Worm (Caenorhabditis elegans): ENCODE data around the gene rpl-36.A.

Gene rpl-36.A

DNA sequence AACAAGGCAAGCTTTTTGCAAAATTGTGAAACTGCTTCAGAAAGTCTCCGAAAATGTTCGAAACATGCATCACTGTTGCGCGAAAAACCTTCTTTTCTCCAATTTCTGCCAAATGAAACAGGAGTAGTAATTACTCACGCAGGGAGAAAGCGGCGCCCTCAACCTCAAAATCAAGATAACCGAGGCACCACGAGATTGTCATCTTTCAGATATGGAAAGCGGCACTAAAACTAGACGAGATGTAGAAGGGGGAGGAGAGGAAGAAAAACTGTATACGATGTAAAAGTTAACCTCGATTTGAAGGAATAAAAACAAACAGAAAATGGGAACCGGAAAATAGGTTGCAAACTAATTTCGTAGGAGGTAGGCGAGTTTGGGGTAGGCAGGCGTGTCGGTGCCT is 20.5 kb downstream of the rpl-36.A start:
- TF ChIP-seq flt-1 (GFP tag; IDR thresholded peaks at IDR 0.05) = no peak
- TF ChIP-seq ztf-29 (GFP tag; IDR thresholded peaks at IDR 0.05) = no peak
- TF ChIP-seq tab-1 (GFP tag; IDR thresholded peaks at IDR 0.05) = no peak
- TF ChIP-seq klf-2 (GFP tag; conservative IDR thresholded peaks at IDR 0.05) = no peak
- TF ChIP-seq med-1 (GFP tag; optimal IDR thresholded peaks at IDR 0.05; ENCODE audit: insufficient read depth) = no peak
- TF ChIP-seq T22C8.4 (GFP tag; IDR thresholded peaks at IDR 0.05) = no peak
- no peak for TF ChIP-seq ztf-23 (GFP tag; IDR thresholded peaks at IDR 0.05)
- TF ChIP-seq cog-1 (tag; optimal IDR thresholded peaks at IDR 0.05) = no peak
- TF ChIP-seq ref-1 (GFP tag; conservative IDR thresholded peaks at IDR 0.05) = no peak

DNA sequence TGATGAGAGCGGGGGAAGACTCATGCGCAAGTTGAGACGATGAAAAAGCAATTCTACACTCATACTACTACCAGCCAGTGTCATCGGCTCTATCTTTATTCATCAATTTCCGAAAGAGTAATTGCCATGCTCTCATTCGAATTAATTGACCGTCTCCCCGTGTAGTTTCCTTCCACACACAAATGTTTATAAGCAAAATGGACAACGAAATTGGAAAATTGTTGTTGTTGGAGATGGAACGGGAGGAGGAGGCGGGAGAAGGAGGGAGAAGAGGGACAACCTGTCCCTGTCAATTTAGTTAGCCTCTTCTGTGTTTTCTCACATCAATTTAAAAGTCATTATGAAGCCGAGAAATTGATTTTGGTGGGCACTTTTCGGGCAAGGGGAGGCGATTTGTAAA is 24.4 kb downstream of the rpl-36.A start:
- no peak for TF ChIP-seq ztf-23 (GFP tag; IDR thresholded peaks at IDR 0.05)
- no peak for TF ChIP-seq T22C8.4 (GFP tag; IDR thresholded peaks at IDR 0.05)
- TF ChIP-seq klf-2 (GFP tag; conservative IDR thresholded peaks at IDR 0.05) = no peak
- TF ChIP-seq cog-1 (tag; optimal IDR thresholded peaks at IDR 0.05) = no peak
- no peak for TF ChIP-seq med-1 (GFP tag; optimal IDR thresholded peaks at IDR 0.05; ENCODE audit: insufficient read depth)
- no peak for TF ChIP-seq flt-1 (GFP tag; IDR thresholded peaks at IDR 0.05)
- TF ChIP-seq ref-1 (GFP tag; conservative IDR thresholded peaks at IDR 0.05) = no peak
- TF ChIP-seq ztf-29 (GFP tag; IDR thresholded peaks at IDR 0.05) = no peak
- TF ChIP-seq tab-1 (GFP tag; IDR thresholded peaks at IDR 0.05) = no peak

DNA sequence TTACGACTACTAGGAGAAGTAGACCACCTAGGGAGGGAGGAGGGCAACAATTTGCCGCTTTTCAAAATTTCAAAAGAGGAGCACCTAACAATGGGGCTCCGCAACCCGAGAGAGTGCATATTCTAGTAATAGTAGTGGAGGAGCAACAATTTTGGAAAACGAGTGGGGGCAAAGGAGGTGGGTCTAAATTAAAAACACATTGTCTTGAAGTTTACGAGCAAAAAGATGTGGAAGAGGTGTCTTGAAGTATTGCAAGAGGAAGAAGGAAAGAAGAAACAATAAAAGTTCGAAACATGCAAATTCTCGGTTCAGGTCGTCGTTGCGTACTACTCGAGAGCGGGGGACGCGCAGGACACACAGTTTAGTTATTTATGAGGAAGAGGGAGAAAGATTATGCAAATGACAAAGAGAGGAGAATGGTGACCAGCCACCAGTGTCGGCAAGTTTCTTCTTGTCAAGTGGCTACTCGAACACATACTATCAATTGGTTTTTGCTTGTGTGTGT is 32.8 kb downstream of the rpl-36.A start:
- TF ChIP-seq ztf-23 (GFP tag; IDR thresholded peaks at IDR 0.05) = no peak
- no peak for TF ChIP-seq cog-1 (tag; optimal IDR thresholded peaks at IDR 0.05)
- TF ChIP-seq T22C8.4 (GFP tag; IDR thresholded peaks at IDR 0.05) = no peak
- TF ChIP-seq ref-1 (GFP tag; conservative IDR thresholded peaks at IDR 0.05) = no peak
- TF ChIP-seq flt-1 (GFP tag; IDR thresholded peaks at IDR 0.05) = no peak
- TF ChIP-seq med-1 (GFP tag; optimal IDR thresholded peaks at IDR 0.05; ENCODE audit: insufficient read depth) = no peak
- no peak for TF ChIP-seq klf-2 (GFP tag; conservative IDR thresholded peaks at IDR 0.05)
- TF ChIP-seq tab-1 (GFP tag; IDR thresholded peaks at IDR 0.05) = no peak
- TF ChIP-seq ztf-29 (GFP tag; IDR thresholded peaks at IDR 0.05) = no peak

DNA sequence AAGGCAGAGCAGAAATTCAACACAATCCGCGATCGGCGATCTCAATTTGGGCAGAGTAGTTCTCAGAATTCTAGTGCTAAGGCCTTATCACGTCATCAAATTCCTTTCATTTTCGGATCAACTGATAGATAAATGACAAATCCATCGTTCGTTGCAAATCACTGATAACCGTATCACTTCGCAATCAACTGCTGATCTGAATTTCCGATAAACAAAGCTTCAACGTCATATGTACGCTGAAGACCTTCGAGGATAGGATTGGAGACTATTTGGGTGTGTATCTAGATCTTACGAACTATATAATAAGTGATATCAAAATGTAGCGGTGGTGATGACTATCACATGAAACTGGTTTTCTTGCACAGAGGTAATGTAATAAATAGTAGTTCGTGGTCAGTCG is 39.7 kb downstream of the rpl-36.A start:
- TF ChIP-seq ref-1 (GFP tag; conservative IDR thresholded peaks at IDR 0.05) = no peak
- no peak for TF ChIP-seq med-1 (GFP tag; optimal IDR thresholded peaks at IDR 0.05; ENCODE audit: insufficient read depth)
- no peak for TF ChIP-seq flt-1 (GFP tag; IDR thresholded peaks at IDR 0.05)
- TF ChIP-seq klf-2 (GFP tag; conservative IDR thresholded peaks at IDR 0.05) = no peak
- TF ChIP-seq tab-1 (GFP tag; IDR thresholded peaks at IDR 0.05) = no peak
- no peak for TF ChIP-seq ztf-23 (GFP tag; IDR thresholded peaks at IDR 0.05)
- no peak for TF ChIP-seq ztf-29 (GFP tag; IDR thresholded peaks at IDR 0.05)
- TF ChIP-seq cog-1 (tag; optimal IDR thresholded peaks at IDR 0.05) = no peak
- TF ChIP-seq T22C8.4 (GFP tag; IDR thresholded peaks at IDR 0.05) = no peak

DNA sequence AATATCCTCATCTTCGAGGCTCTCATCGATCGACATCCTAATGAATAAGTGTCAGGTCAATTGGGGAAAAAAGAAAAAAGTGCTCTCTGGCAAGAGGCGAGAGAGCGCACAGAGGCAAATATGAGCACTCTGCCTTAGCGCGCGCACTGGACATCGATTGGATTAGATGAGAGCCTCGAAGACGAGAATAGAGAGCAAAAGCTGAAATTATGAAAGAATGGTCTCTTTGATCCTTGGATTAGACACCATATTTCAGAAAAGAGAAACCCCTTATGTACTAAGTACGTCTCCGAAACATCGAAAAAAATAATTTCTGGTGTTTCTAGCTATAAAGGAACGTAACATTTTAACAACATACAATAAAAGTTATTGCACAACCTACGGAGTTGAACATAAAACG is 41.8 kb downstream of the rpl-36.A start, which contains the start of gene F45E10.2:
Gene F45E10.2, minus strand, starts transcription at position 101 of the 400 bp plus-strand sequence.
- no peak for TF ChIP-seq ztf-23 (GFP tag; IDR thresholded peaks at IDR 0.05)
- TF ChIP-seq T22C8.4 (GFP tag; IDR thresholded peaks at IDR 0.05) = 0 out of 2 replicates have a peak, but pooled peaks have one; percentile 13
- no peak for TF ChIP-seq cog-1 (tag; optimal IDR thresholded peaks at IDR 0.05)
- TF ChIP-seq klf-2 (GFP tag; conservative IDR thresholded peaks at IDR 0.05) = no peak
- no peak for TF ChIP-seq tab-1 (GFP tag; IDR thresholded peaks at IDR 0.05)
- TF ChIP-seq ztf-29 (GFP tag; IDR thresholded peaks at IDR 0.05) = no peak
- no peak for TF ChIP-seq flt-1 (GFP tag; IDR thresholded peaks at IDR 0.05)
- TF ChIP-seq ref-1 (GFP tag; conservative IDR thresholded peaks at IDR 0.05) = no peak

DNA sequence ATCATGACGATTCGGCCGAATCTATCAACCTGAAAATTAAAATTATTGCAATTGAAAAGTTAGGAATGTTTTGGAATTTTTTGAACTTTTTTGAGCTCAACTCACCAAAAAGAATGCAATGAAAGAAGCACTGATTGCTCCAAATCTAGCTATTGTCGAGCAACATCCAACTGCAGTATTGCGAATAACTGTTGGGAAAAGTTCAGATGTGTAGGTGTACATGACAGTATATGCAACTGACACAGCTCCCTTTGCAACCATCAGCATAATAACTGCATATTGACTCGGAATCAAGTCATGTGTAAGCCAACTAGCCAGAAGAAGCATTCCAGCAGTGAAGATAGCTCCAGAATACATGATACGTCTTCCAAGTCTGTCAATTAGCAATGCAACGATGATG is 44.5 kb downstream of the rpl-36.A start:
- TF ChIP-seq ztf-29 (GFP tag; IDR thresholded peaks at IDR 0.05) (no peak), tab-1 (GFP tag; IDR thresholded peaks at IDR 0.05) (no peak), T22C8.4 (GFP tag; IDR thresholded peaks at IDR 0.05) (no peak), med-1 (GFP tag; optimal IDR thresholded peaks at IDR 0.05; ENCODE audit: insufficient read depth) (no peak), klf-2 (GFP tag; conservative IDR thresholded peaks at IDR 0.05) (no peak), flt-1 (GFP tag; IDR thresholded peaks at IDR 0.05) (no peak), ztf-23 (GFP tag; IDR thresholded peaks at IDR 0.05) (no peak), ref-1 (GFP tag; conservative IDR thresholded peaks at IDR 0.05) (no peak), cog-1 (tag; optimal IDR thresholded peaks at IDR 0.05) (no peak)

DNA sequence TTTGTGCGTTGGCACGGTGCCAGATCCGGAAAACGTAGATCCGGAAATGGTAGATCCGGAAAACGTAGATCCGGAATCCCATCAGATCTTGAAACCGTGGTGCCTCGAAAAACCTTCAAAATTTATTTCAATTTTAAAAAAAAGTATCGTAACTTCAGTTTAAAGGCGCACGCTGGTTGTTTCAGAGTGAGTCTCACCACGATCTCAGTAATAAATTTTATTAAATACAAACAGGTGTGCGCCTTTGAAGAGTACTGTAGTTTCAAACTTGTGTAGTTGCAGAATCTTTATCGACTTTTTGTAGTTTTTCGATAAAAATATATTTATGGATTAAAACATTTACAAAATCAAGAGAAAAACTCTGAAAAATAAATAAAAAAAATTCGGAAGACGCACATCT is 46.3 kb downstream of the rpl-36.A start:
- no peak for TF ChIP-seq flt-1 (GFP tag; IDR thresholded peaks at IDR 0.05)
- TF ChIP-seq ref-1 (GFP tag; conservative IDR thresholded peaks at IDR 0.05) = no peak
- TF ChIP-seq ztf-29 (GFP tag; IDR thresholded peaks at IDR 0.05) = no peak
- no peak for TF ChIP-seq klf-2 (GFP tag; conservative IDR thresholded peaks at IDR 0.05)
- no peak for TF ChIP-seq tab-1 (GFP tag; IDR thresholded peaks at IDR 0.05)
- no peak for TF ChIP-seq T22C8.4 (GFP tag; IDR thresholded peaks at IDR 0.05)
- no peak for TF ChIP-seq ztf-23 (GFP tag; IDR thresholded peaks at IDR 0.05)
- TF ChIP-seq med-1 (GFP tag; optimal IDR thresholded peaks at IDR 0.05; ENCODE audit: insufficient read depth) = no peak

DNA sequence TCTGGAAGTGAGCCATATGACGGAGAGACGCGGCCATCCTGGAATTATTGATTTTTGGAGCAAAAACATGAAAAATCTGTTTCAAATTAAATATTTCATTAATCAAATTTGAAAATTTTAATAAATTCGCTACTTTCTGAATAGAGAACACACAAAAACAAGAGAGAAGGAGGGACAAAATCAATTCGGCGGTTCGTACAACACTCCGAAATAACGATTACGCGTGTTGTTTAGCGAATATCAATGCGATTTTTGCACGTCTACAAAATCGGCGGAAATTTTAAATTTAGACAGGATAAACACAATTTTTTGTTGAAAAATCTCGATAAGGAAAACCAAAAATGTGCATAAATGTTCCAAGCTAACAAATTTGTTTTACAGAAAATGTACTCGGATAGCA is 47.1 kb downstream of the rpl-36.A start, which contains the start of the genes sdhd-1 and ilkp-1:
Gene sdhd-1, minus strand, starts transcription at position 38 of the 400 bp plus-strand sequence.
Gene ilkp-1, plus strand, starts transcription at position 380 of the 400 bp plus-strand sequence.
- no peak for TF ChIP-seq ztf-23 (GFP tag; IDR thresholded peaks at IDR 0.05)
- no peak for TF ChIP-seq klf-2 (GFP tag; conservative IDR thresholded peaks at IDR 0.05)
- TF ChIP-seq T22C8.4 (GFP tag; IDR thresholded peaks at IDR 0.05) = no peak
- no peak for TF ChIP-seq med-1 (GFP tag; optimal IDR thresholded peaks at IDR 0.05; ENCODE audit: insufficient read depth)
- TF ChIP-seq ztf-29 (GFP tag; IDR thresholded peaks at IDR 0.05) = no peak
- no peak for TF ChIP-seq tab-1 (GFP tag; IDR thresholded peaks at IDR 0.05)
- TF ChIP-seq ref-1 (GFP tag; conservative IDR thresholded peaks at IDR 0.05) = no peak
- no peak for TF ChIP-seq cog-1 (tag; optimal IDR thresholded peaks at IDR 0.05)
- no peak for TF ChIP-seq flt-1 (GFP tag; IDR thresholded peaks at IDR 0.05)

DNA sequence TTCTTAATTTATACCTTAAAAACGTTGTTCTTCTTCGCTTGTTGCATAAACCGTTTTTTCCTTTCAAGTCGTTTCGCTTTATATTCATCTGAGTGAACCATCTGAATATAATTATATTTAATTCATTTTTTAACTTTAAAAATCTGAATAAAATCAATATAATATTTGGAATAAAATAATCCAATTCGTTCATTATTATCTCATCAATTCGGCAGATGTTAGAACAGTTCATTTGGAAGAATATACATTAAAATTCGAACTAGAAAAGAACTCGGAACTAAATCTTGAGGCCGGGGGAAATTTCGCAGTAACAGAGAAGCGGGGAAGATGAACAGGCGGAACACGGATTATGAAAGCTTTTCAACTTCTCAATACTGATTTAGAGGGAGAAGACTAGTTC is 48.1 kb downstream of the rpl-36.A start, which contains the start of gene F33A8.4:
Gene F33A8.4, minus strand, starts transcription at position 101 of the 400 bp plus-strand sequence.
- TF ChIP-seq T22C8.4 (GFP tag; IDR thresholded peaks at IDR 0.05) (no peak), cog-1 (tag; optimal IDR thresholded peaks at IDR 0.05) (no peak), ztf-29 (GFP tag; IDR thresholded peaks at IDR 0.05) (no peak), ztf-23 (GFP tag; IDR thresholded peaks at IDR 0.05) (no peak), ref-1 (GFP tag; conservative IDR thresholded peaks at IDR 0.05) (no peak)
